Fruit fly (Drosophila melanogaster) whole organism, embryonic: ENCODE results near the gene gammaCOP.

Experiments used
- Atf6 ChIP-seq: fragments of 200-800 bp; sonication (Bioruptor generic); IDR thresholded peaks from 2 replicates; pipeline ENCODE4 v1.3.6; 2022; ENCODE audit warnings: missing biosample characterization, missing genetic modification characterization
- B-H1 ChIP-seq: fragments of 200-800 bp; sonication (Bioruptor generic); IDR thresholded peaks from 3 replicates; pipeline ENCODE4 v1.3.6; 2022; ENCODE audit warnings: missing biosample characterization, missing genetic modification characterization
- B-H2 ChIP-seq: fragments of 200-800 bp; sonication (Bioruptor generic); optimal IDR thresholded peaks from 2 replicates; lab custom pipeline; 2018; ENCODE audit warnings: missing biosample characterization, mild to moderate bottlenecking, missing genetic modification characterization
- CG10147 ChIP-seq: fragments of 200-800 bp; sonication (Bioruptor generic); optimal IDR thresholded peaks from 2 replicates; lab custom pipeline; 2019; ENCODE audit warnings: missing biosample characterization, mild to moderate bottlenecking, missing genetic modification characterization, moderate library complexity
- CG10565 ChIP-seq: fragments of 200-800 bp; sonication (Bioruptor generic); optimal IDR thresholded peaks from 3 replicates; lab custom pipeline; 2016; ENCODE audit warnings: missing biosample characterization, mild to moderate bottlenecking, missing genetic modification characterization
- CG11085 ChIP-seq: fragments of 200-800 bp; sonication (Bioruptor generic); IDR thresholded peaks from 2 replicates; pipeline ENCODE4 v1.3.6; 2022; ENCODE audit warnings: missing biosample characterization, missing genetic modification characterization
- CG12299 ChIP-seq: fragments of 200-800 bp; sonication (Bioruptor generic); optimal IDR thresholded peaks from 2 replicates; lab custom pipeline; 2018; ENCODE audit warnings: missing biosample characterization, mild to moderate bottlenecking, missing genetic modification characterization
- CG15073 ChIP-seq: fragments of 200-800 bp; sonication (Bioruptor generic); optimal IDR thresholded peaks from 2 replicates; lab custom pipeline; 2016; ENCODE audit warnings: missing biosample characterization, missing genetic modification characterization
- CG1647 ChIP-seq: fragments of 200-800 bp; sonication (Bioruptor generic); optimal IDR thresholded peaks from 3 replicates; lab custom pipeline; 2016; ENCODE audit warnings: missing biosample characterization, missing genetic modification characterization
- CG16863 ChIP-seq: fragments of 200-800 bp; sonication (Bioruptor generic); optimal IDR thresholded peaks from 3 replicates; lab custom pipeline; 2016; ENCODE audit warnings: missing biosample characterization, missing genetic modification characterization
- CG17328 ChIP-seq: fragments of 200-800 bp; sonication (Bioruptor generic); IDR thresholded peaks from 2 replicates; pipeline ENCODE4 v1.3.6; 2022; ENCODE audit warnings: missing biosample characterization, missing genetic modification characterization
- CG17568 ChIP-seq: fragments of 200-800 bp; sonication (Bioruptor generic); optimal IDR thresholded peaks from 2 replicates; lab custom pipeline; 2018; ENCODE audit warnings: missing biosample characterization, mild to moderate bottlenecking, missing genetic modification characterization, moderate library complexity
- CG18764 ChIP-seq: fragments of 200-800 bp; sonication (Bioruptor generic); optimal IDR thresholded peaks from 3 replicates; lab custom pipeline; 2016; ENCODE audit warnings: missing biosample characterization, missing genetic modification characterization
- CG2678 ChIP-seq: fragments of 200-800 bp; sonication (Bioruptor generic); optimal IDR thresholded peaks from 3 replicates; lab custom pipeline; 2019; ENCODE audit warnings: missing biosample characterization, mild to moderate bottlenecking, missing genetic modification characterization, moderate library complexity
- CG31388 ChIP-seq: fragments of 200-800 bp; sonication (Bioruptor generic); optimal IDR thresholded peaks from 2 replicates; lab custom pipeline; 2016; ENCODE audit warnings: missing biosample characterization, missing genetic modification characterization
- CG33557 ChIP-seq: fragments of 200-800 bp; sonication (Bioruptor generic); optimal IDR thresholded peaks from 2 replicates; lab custom pipeline; 2019; ENCODE audit warnings: missing biosample characterization, mild to moderate bottlenecking, missing genetic modification characterization, moderate library complexity
- CG6813 ChIP-seq: fragments of 200-800 bp; sonication (Bioruptor generic); optimal IDR thresholded peaks from 2 replicates; lab custom pipeline; 2017; ENCODE audit warnings: missing biosample characterization, missing genetic modification characterization, mild to moderate bottlenecking, moderate library complexity, missing genetic modification reagents
- CG7839 ChIP-seq: fragments of 200-800 bp; sonication (Bioruptor generic); optimal IDR thresholded peaks from 3 replicates; lab custom pipeline; 2018; ENCODE audit warnings: missing biosample characterization, mild to moderate bottlenecking, missing genetic modification characterization, moderate library complexity
- CG7928 ChIP-seq: fragments of 200-800 bp; sonication (Bioruptor generic); optimal IDR thresholded peaks from 2 replicates; lab custom pipeline; 2017; ENCODE audit warnings: missing biosample characterization, mild to moderate bottlenecking, missing genetic modification characterization
- CG7963 ChIP-seq: fragments of 200-800 bp; sonication (Bioruptor generic); IDR thresholded peaks from 3 replicates; pipeline ENCODE4 v1.3.6; 2022; ENCODE audit warnings: missing biosample characterization, missing genetic modification characterization; ENCODE audit not compliant: partially characterized antibody
- CoRest ChIP-seq: fragments of 200-800 bp; sonication (Bioruptor generic); optimal IDR thresholded peaks from 3 replicates; lab custom pipeline; 2018; ENCODE audit warnings: missing biosample characterization, mild to moderate bottlenecking, missing genetic modification characterization, moderate library complexity
- D ChIP-seq, 2 experiments: fragments of 200-800 bp in 1 of 2; fragments of >200 bp in 1 of 2; sonication (Bioruptor generic) in 1 of 2; optimal IDR thresholded peaks; 2 replicates in 1 of 2; 3 replicates in 1 of 2; lab custom pipeline; 2017; ENCODE audit warnings: mild to moderate bottlenecking in 1 of 2, missing biosample characterization in 1 of 2, missing genetic modification characterization in 1 of 2, missing genetic modification reagents in 1 of 2
- Deaf1 ChIP-seq: fragments of 200-800 bp; optimal IDR thresholded peaks from 3 replicates; lab custom pipeline; 2019; ENCODE audit warnings: missing biosample characterization, mild to moderate bottlenecking, missing genetic modification characterization, moderate library complexity
- Doc3 ChIP-seq: fragments of 200-800 bp; sonication (Bioruptor generic); IDR thresholded peaks from 3 replicates; pipeline ENCODE4 v1.3.6; 2022; ENCODE audit warnings: missing biosample characterization, missing genetic modification characterization; ENCODE audit not compliant: partially characterized antibody
- Elba2 ChIP-seq: fragments of 200-800 bp; sonication (Bioruptor generic); optimal IDR thresholded peaks from 3 replicates; lab custom pipeline; 2016; ENCODE audit warnings: missing biosample characterization, missing genetic modification characterization
- Fer2 ChIP-seq: fragments of 200-800 bp; sonication (Bioruptor generic); optimal IDR thresholded peaks from 2 replicates; lab custom pipeline; 2018; ENCODE audit warnings: missing biosample characterization, mild to moderate bottlenecking, missing genetic modification characterization, moderate library complexity
- Fer3 ChIP-seq: fragments of 200-800 bp; sonication (Bioruptor generic); optimal IDR thresholded peaks from 2 replicates; lab custom pipeline; 2018; ENCODE audit warnings: missing biosample characterization, mild to moderate bottlenecking, missing genetic modification characterization, moderate library complexity
- Hr39 ChIP-seq: fragments of >200 bp; optimal IDR thresholded peaks from 2 replicates; lab custom pipeline; 2017
- NFAT ChIP-seq: fragments of 200-800 bp; sonication (Bioruptor generic); IDR thresholded peaks from 2 replicates; pipeline ENCODE4 v1.3.6; 2022; ENCODE audit warnings: missing biosample characterization, missing genetic modification characterization
- Rfx ChIP-seq: fragments of 200-800 bp; sonication (Bioruptor generic); IDR thresholded peaks from 2 replicates; pipeline ENCODE4 v1.3.6; 2022; ENCODE audit warnings: missing biosample characterization, missing genetic modification characterization
- Sox100B ChIP-seq: fragments of 200-800 bp; sonication (Bioruptor generic); optimal IDR thresholded peaks from 3 replicates; lab custom pipeline; 2018; ENCODE audit warnings: missing biosample characterization, mild to moderate bottlenecking, missing genetic modification characterization
- Sox102F ChIP-seq: fragments of 200-800 bp; sonication (Bioruptor generic); optimal IDR thresholded peaks from 2 replicates; lab custom pipeline; 2018; ENCODE audit warnings: missing biosample characterization, mild to moderate bottlenecking, missing genetic modification characterization, moderate library complexity
- Taf1 ChIP-seq: fragments of 200-800 bp; sonication (Bioruptor generic); IDR thresholded peaks from 2 replicates; pipeline ENCODE4 v1.3.6; 2022; ENCODE audit warnings: missing biosample characterization, missing genetic modification characterization
- amos ChIP-seq: fragments of 200-800 bp; sonication (Bioruptor generic); IDR thresholded peaks from 2 replicates; pipeline ENCODE4 v1.3.6; 2022; ENCODE audit warnings: missing biosample characterization, missing genetic modification characterization; ENCODE audit not compliant: partially characterized antibody
- bab2 ChIP-seq: fragments of 200-800 bp; sonication (Bioruptor generic); optimal IDR thresholded peaks from 2 replicates; lab custom pipeline; 2016; ENCODE audit warnings: missing biosample characterization, missing genetic modification characterization
- btn ChIP-seq: fragments of 200-800 bp; sonication (Bioruptor generic); optimal IDR thresholded peaks from 2 replicates; lab custom pipeline; 2016; ENCODE audit warnings: missing biosample characterization, missing genetic modification characterization
- chinmo ChIP-seq: fragments of 200-800 bp; sonication (Bioruptor generic); IDR thresholded peaks from 4 replicates; pipeline ENCODE4 v1.3.6; 2022; ENCODE audit warnings: missing biosample characterization, missing genetic modification characterization; ENCODE audit not compliant: partially characterized antibody
- corto ChIP-seq: fragments of 200-800 bp; sonication (Bioruptor generic); optimal IDR thresholded peaks from 2 replicates; lab custom pipeline; 2016; ENCODE audit warnings: missing biosample characterization, mild to moderate bottlenecking, missing genetic modification characterization, moderate library complexity
- dysf ChIP-seq: fragments of 200-800 bp; sonication (Bioruptor generic); IDR thresholded peaks from 3 replicates; pipeline ENCODE4 v1.3.6; 2022; ENCODE audit warnings: missing biosample characterization, missing genetic modification characterization
- fru ChIP-seq: fragments of >200 bp; optimal IDR thresholded peaks from 2 replicates; lab custom pipeline; 2017
- grau ChIP-seq: fragments of 200-800 bp; optimal IDR thresholded peaks from 3 replicates; lab custom pipeline; 2019; ENCODE audit warnings: missing biosample characterization, mild to moderate bottlenecking, missing genetic modification characterization, moderate library complexity
- gsb ChIP-seq: fragments of 200-800 bp; sonication (Bioruptor generic); IDR thresholded peaks from 2 replicates; pipeline ENCODE4 v1.3.6; 2022; ENCODE audit warnings: missing biosample characterization, missing genetic modification characterization
- maf-S ChIP-seq: fragments of 200-800 bp; sonication (Bioruptor generic); optimal IDR thresholded peaks from 2 replicates; lab custom pipeline; 2016; ENCODE audit warnings: missing biosample characterization, missing genetic modification characterization
- run ChIP-seq: fragments of 200-800 bp; sonication (Bioruptor generic); optimal IDR thresholded peaks from 3 replicates; lab custom pipeline; 2018; ENCODE audit warnings: missing biosample characterization, mild to moderate bottlenecking, missing genetic modification characterization
- sima ChIP-seq: fragments of 200-800 bp; sonication (Bioruptor generic); optimal IDR thresholded peaks from 2 replicates; lab custom pipeline; 2016; ENCODE audit warnings: missing biosample characterization, missing genetic modification characterization
- tgo ChIP-seq: fragments of 200-800 bp; sonication (Bioruptor generic); IDR thresholded peaks from 3 replicates; pipeline ENCODE4 v1.3.6; 2022; ENCODE audit warnings: missing biosample characterization, missing genetic modification characterization
- tio ChIP-seq: fragments of 200-800 bp; sonication (Bioruptor generic); optimal IDR thresholded peaks from 2 replicates; lab custom pipeline; 2017; ENCODE audit warnings: missing biosample characterization, missing genetic modification characterization, inconsistent platforms
- twi ChIP-seq: fragments of 200-800 bp; optimal IDR thresholded peaks from 2 replicates; lab custom pipeline; 2019; ENCODE audit warnings: missing biosample characterization, mild to moderate bottlenecking, missing genetic modification characterization, moderate library complexity
- tx ChIP-seq: fragments of 200-800 bp; sonication (Bioruptor generic); optimal IDR thresholded peaks from 2 replicates; lab custom pipeline; 2016; ENCODE audit warnings: missing biosample characterization, missing genetic modification characterization
- usp ChIP-seq: fragments of >200 bp; optimal IDR thresholded peaks from 2 replicates; lab custom pipeline; 2017; ENCODE audit warnings: missing biosample characterization, missing genetic modification characterization

The gammaCOP gene

dm6 chr3R:31592256-31592879 is 20.4 kb downstream of the gammaCOP start, which contains the start of gene CG1774 (continued):
- TF ChIP-seq CG18764 (GFP tag; lab: Kevin White, UChicago) = peak; percentile 48
- peak; percentile 76 for TF ChIP-seq CG6813 (GFP tag; lab: Kevin White, UChicago)
- peak; percentile 46 for TF ChIP-seq run (tag; lab: Kevin White, UChicago)
- peak; percentile 62 for TF ChIP-seq CG16863 (GFP tag; lab: Kevin White, UChicago)
- TF ChIP-seq CG17568 (GFP tag; lab: Kevin White, UChicago) = peak; percentile 59
- peak; percentile 89 for TF ChIP-seq Rfx (GFP tag; lab: Robert Waterston, UW)
- TF ChIP-seq CG33557 (GFP tag; lab: Kevin White, UChicago) = no peak
- no peak for TF ChIP-seq tio
- peak; percentile 79 for TF ChIP-seq CoRest (tag; lab: Kevin White, UChicago)
- TF ChIP-seq CG10147 = peak; percentile 55
- TF ChIP-seq CG12299 (tag; lab: Kevin White, UChicago) = peak; percentile 24
- peak; percentile 41; the same call in 1 of the 3 replicates for TF ChIP-seq B-H1 (GFP tag; lab: Robert Waterston, UW)
- TF ChIP-seq sima (GFP tag; lab: Kevin White, UChicago) = peak; percentile 8
- peak; percentile 50 for TF ChIP-seq Fer2 (tag; lab: Kevin White, UChicago)
- peak; percentile 63 for TF ChIP-seq maf-S (GFP tag; lab: Kevin White, UChicago)
- TF ChIP-seq tgo (GFP tag; lab: Robert Waterston, UW) = peak; percentile 77
- TF ChIP-seq corto (GFP tag; lab: Kevin White, UChicago) = peak; percentile 84
- peak; percentile 69 for TF ChIP-seq gsb
- no peak for TF ChIP-seq CG31388 (GFP tag; lab: Kevin White, UChicago)
- TF ChIP-seq CG17328 (GFP tag; lab: Robert Waterston, UW) = peak; percentile 61
- no peak for TF ChIP-seq CG7963 (GFP tag; lab: Robert Waterston, UW)
- TF ChIP-seq usp (GFP tag; lab: Kevin White, UChicago) = no peak
- TF ChIP-seq CG7839 (tag; lab: Kevin White, UChicago) = peak; percentile 85
- no peak for TF ChIP-seq D (optimal IDR thresholded peaks at IDR 0.05; lab: Kevin White, UChicago)
- TF ChIP-seq D (GFP tag; optimal IDR thresholded peaks at IDR 0.05; lab: Kevin White, UChicago) = peak; percentile 4
- TF ChIP-seq chinmo = no peak
- TF ChIP-seq twi (tag; lab: Kevin White, UChicago) = no peak
- no peak for TF ChIP-seq fru (lab: Kevin White, UChicago)
- peak; percentile 89 for TF ChIP-seq Atf6 (GFP tag; lab: Robert Waterston, UW)
- TF ChIP-seq amos = no peak
- TF ChIP-seq Deaf1 (tag; lab: Kevin White, UChicago) = peak; percentile 55
- peak; percentile 74 for TF ChIP-seq NFAT (GFP tag; lab: Robert Waterston, UW)
- peak; percentile 80 for TF ChIP-seq bab2 (GFP tag; lab: Kevin White, UChicago)
- peak; percentile 70 for TF ChIP-seq tx (GFP tag; lab: Kevin White, UChicago)
- TF ChIP-seq CG11085 (GFP tag; lab: Robert Waterston, UW) = peak; percentile 61; the same call in 1 of the 2 replicates
- TF ChIP-seq CG2678 (tag; lab: Kevin White, UChicago) = peak; percentile 91
- TF ChIP-seq Sox102F (GFP tag; lab: Kevin White, UChicago) = no peak
- peak; percentile 62 for TF ChIP-seq B-H2 (GFP tag; lab: Kevin White, UChicago)
- no peak for TF ChIP-seq Doc3
- peak; percentile 68 for TF ChIP-seq CG1647 (GFP tag; lab: Kevin White, UChicago)
- TF ChIP-seq grau (tag; lab: Kevin White, UChicago) = peak; percentile 85
- no peak for TF ChIP-seq Elba2
- peak; percentile 59 for TF ChIP-seq Taf1 (GFP tag; lab: Robert Waterston, UW)
- no peak for TF ChIP-seq CG15073
- TF ChIP-seq Hr39 (lab: Kevin White, UChicago) = no peak
- TF ChIP-seq Sox100B (GFP tag; lab: Kevin White, UChicago) = peak; percentile 28
- no peak for TF ChIP-seq CG10565 (GFP tag; lab: Kevin White, UChicago)
- TF ChIP-seq btn (GFP tag; lab: Kevin White, UChicago) = peak; percentile 36
- TF ChIP-seq Fer3 = peak; percentile 88
- peak; percentile 83 for TF ChIP-seq dysf (GFP tag; lab: Robert Waterston, UW)
- peak; percentile 35 for TF ChIP-seq CG7928
